Worm (Caenorhabditis elegans) whole organism, young adult: ENCODE data around the gene T02G5.3.

Experiments
- B0035.1 ChIP-seq: sonication (generic microtip); optimal IDR thresholded peaks from 2 replicates; lab custom pipeline; 2016; ENCODE audit warnings: missing genetic modification characterization, mild to moderate bottlenecking, missing compliant biosample characterization, missing genotype, missing genetic modification reagents
- B0336.3 ChIP-seq: fragments of 200-800 bp; sonication (Bioruptor generic); IDR thresholded peaks from 2 replicates; pipeline ENCODE4 v1.3.6; 2022; ENCODE audit warnings: missing genetic modification characterization, missing compliant biosample characterization
- C17E4.6 ChIP-seq: fragments of 200-800 bp; sonication (Bioruptor generic); IDR thresholded peaks from 2 replicates; pipeline ENCODE4 v1.3.6; 2022; ENCODE audit warnings: missing genetic modification reagents, missing genetic modification characterization, missing compliant biosample characterization
- F10E7.11 ChIP-seq: sonication (generic microtip); optimal IDR thresholded peaks from 2 replicates; lab custom pipeline; 2017; ENCODE audit warnings: mild to moderate bottlenecking, missing genetic modification characterization, moderate library complexity, missing compliant biosample characterization
- F23B12.7 ChIP-seq: sonication (generic microtip); optimal IDR thresholded peaks from 2 replicates; lab custom pipeline; 2017; ENCODE audit warnings: missing genetic modification characterization, mild to moderate bottlenecking, missing compliant biosample characterization, antibody characterized with exemption, moderate library complexity; ENCODE audit not compliant: insufficient read depth
- F55B11.4 ChIP-seq: sonication (generic microtip); optimal IDR thresholded peaks from 2 replicates; lab custom pipeline; 2016; ENCODE audit warnings: missing compliant biosample characterization, missing genetic modification characterization, borderline replicate concordance; ENCODE audit not compliant: insufficient read depth
- F57A8.1 ChIP-seq: fragments of 200-800 bp; sonication (Bioruptor generic); optimal IDR thresholded peaks from 2 replicates; lab custom pipeline; 2018; ENCODE audit warnings: mild to moderate bottlenecking, missing genetic modification characterization, moderate library complexity, missing compliant biosample characterization
- K12H6.12 ChIP-seq: fragments of 200-800 bp; sonication (Bioruptor generic); optimal IDR thresholded peaks from 2 replicates; lab custom pipeline; 2018; ENCODE audit warnings: mild to moderate bottlenecking, missing genetic modification characterization, missing compliant biosample characterization
- Y56A3A.18 ChIP-seq: fragments of 200-800 bp; sonication (Bioruptor generic); IDR thresholded peaks from 2 replicates; pipeline ENCODE4 v1.3.6; 2022; ENCODE audit warnings: missing genetic modification reagents, missing genetic modification characterization, missing compliant biosample characterization
- Y67H2A.10 ChIP-seq: fragments of 200-800 bp; sonication (Bioruptor generic); conservative IDR thresholded peaks from 2 replicates; pipeline ENCODE4 v1.3.6; 2022; ENCODE audit warnings: missing genetic modification reagents, missing genetic modification characterization, missing compliant biosample characterization
- attf-3 ChIP-seq: fragments of 200-800 bp; sonication (Bioruptor generic); conservative IDR thresholded peaks from 2 replicates; pipeline ENCODE4 v1.3.6; 2022; ENCODE audit warnings: missing genetic modification reagents, missing genetic modification characterization, missing compliant biosample characterization
- attf-5 ChIP-seq: fragments of 200-800 bp; sonication (Bioruptor generic); optimal IDR thresholded peaks from 2 replicates; lab custom pipeline; 2018; ENCODE audit warnings: mild to moderate bottlenecking, missing genetic modification characterization, missing compliant biosample characterization
- attf-6 ChIP-seq: fragments of 200-800 bp; sonication (Bioruptor generic); IDR thresholded peaks from 2 replicates; pipeline ENCODE4 v1.3.6; 2022; ENCODE audit warnings: missing genetic modification reagents, missing genetic modification characterization, missing compliant biosample characterization
- bed-2 ChIP-seq: fragments of 200-800 bp; sonication (Bioruptor generic); IDR thresholded peaks from 2 replicates; pipeline ENCODE4 v1.3.6; 2022; ENCODE audit warnings: missing genetic modification reagents, missing genetic modification characterization, missing compliant biosample characterization
- ceh-40 ChIP-seq: fragments of 200-800 bp; sonication (Bioruptor generic); IDR thresholded peaks from 2 replicates; pipeline ENCODE4 v1.3.6; 2022; ENCODE audit warnings: missing genetic modification characterization, missing compliant biosample characterization
- chd-7 ChIP-seq: sonication (generic microtip); optimal IDR thresholded peaks from 2 replicates; lab custom pipeline; 2016; ENCODE audit warnings: mild to moderate bottlenecking, missing genetic modification characterization, moderate library complexity, missing compliant biosample characterization
- ekl-4 ChIP-seq: fragments of 200-800 bp; sonication (Bioruptor generic); IDR thresholded peaks from 2 replicates; pipeline ENCODE4 v1.3.6; 2022; ENCODE audit warnings: missing genetic modification reagents, missing genetic modification characterization, missing compliant biosample characterization
- him-1 ChIP-seq: sonication (generic microtip); optimal IDR thresholded peaks from 2 replicates; lab custom pipeline; 2016; ENCODE audit warnings: missing genotype, missing genetic modification reagents, missing genetic modification characterization, missing compliant biosample characterization
- hlh-12 ChIP-seq: sonication (generic microtip); optimal IDR thresholded peaks from 2 replicates; lab custom pipeline; 2016; ENCODE audit warnings: missing genetic modification characterization, missing compliant biosample characterization
- hmg-20 ChIP-seq: fragments of 200-800 bp; sonication (Bioruptor generic); IDR thresholded peaks from 2 replicates; pipeline ENCODE4 v1.3.6; 2022; ENCODE audit warnings: missing genetic modification reagents, missing genetic modification characterization, missing compliant biosample characterization
- hsf-1 ChIP-seq: fragments of 200-800 bp; sonication (Bioruptor generic); IDR thresholded peaks from 2 replicates; pipeline ENCODE4 v1.3.6; 2022; ENCODE audit warnings: missing genetic modification reagents, missing genetic modification characterization, missing compliant biosample characterization
- lag-1 ChIP-seq: fragments of 200-800 bp; sonication (Bioruptor generic); IDR thresholded peaks from 2 replicates; pipeline ENCODE4 v1.3.6; 2022; ENCODE audit warnings: missing genetic modification reagents, missing genetic modification characterization, missing compliant biosample characterization
- lin-35 ChIP-seq, 3 experiments: fragments of 150-350 bp in 2 of 3; sonication (generic microtip) in 1 of 3; optimal IDR thresholded peaks; 2 replicates each; lab custom pipeline; 2014 to 2018; ENCODE audit warnings: missing biosample characterization in 3 of 3, missing genetic modification characterization in 3 of 3, missing genetic modification reagents in 3 of 3
- lin-40 ChIP-seq: sonication (generic microtip); optimal IDR thresholded peaks from 2 replicates; lab custom pipeline; 2016; ENCODE audit warnings: missing genetic modification characterization, mild to moderate bottlenecking, missing compliant biosample characterization, missing genotype, missing genetic modification reagents
- lsl-1 ChIP-seq: fragments of 200-800 bp; sonication (Bioruptor generic); optimal IDR thresholded peaks from 2 replicates; lab custom pipeline; 2018; ENCODE audit warnings: mild to moderate bottlenecking, missing genetic modification characterization, moderate library complexity, missing compliant biosample characterization
- madf-8 ChIP-seq: fragments of 200-800 bp; sonication (Bioruptor generic); conservative IDR thresholded peaks from 2 replicates; pipeline ENCODE4 v1.3.6; 2022; ENCODE audit warnings: missing genetic modification reagents, missing genetic modification characterization, missing compliant biosample characterization
- mes-4 ChIP-seq: sonication (generic microtip); optimal IDR thresholded peaks from 2 replicates; lab custom pipeline; 2016; ENCODE audit warnings: missing genotype, missing genetic modification characterization, missing compliant biosample characterization
- mxl-1 ChIP-seq: sonication (generic microtip); optimal IDR thresholded peaks from 2 replicates; lab custom pipeline; 2016; ENCODE audit warnings: missing genetic modification characterization, missing compliant biosample characterization
- nfyb-1 ChIP-seq: fragments of 200-800 bp; sonication (Bioruptor generic); IDR thresholded peaks from 2 replicates; pipeline ENCODE4 v1.3.6; 2022; ENCODE audit warnings: missing genetic modification reagents, missing genetic modification characterization, missing compliant biosample characterization
- nhr-80 ChIP-seq: sonication (generic microtip); optimal IDR thresholded peaks from 2 replicates; lab custom pipeline; 2016; ENCODE audit warnings: missing genetic modification characterization, missing compliant biosample characterization
- rpc-1 ChIP-seq, 2 experiments: fragments of 150-350 bp in 1 of 2; sonication (generic microtip) in 1 of 2; optimal IDR thresholded peaks; 2 replicates each; lab custom pipeline; 2014 to 2018; ENCODE audit warnings: missing biosample characterization in 1 of 2, missing genetic modification characterization in 1 of 2, missing genetic modification reagents in 1 of 2, missing genotype in 1 of 2
- tbx-9 ChIP-seq: sonication (generic microtip); optimal IDR thresholded peaks from 2 replicates; lab custom pipeline; 2016; ENCODE audit warnings: borderline replicate concordance, missing genetic modification characterization, inconsistent platforms, missing compliant biosample characterization
- unc-62 ChIP-seq: fragments of 150-350 bp; optimal IDR thresholded peaks from 2 replicates; lab custom pipeline; 2014; ENCODE audit warnings: missing biosample characterization, missing genetic modification reagents, missing genetic modification characterization
- ztf-3 ChIP-seq: fragments of 200-800 bp; sonication (Bioruptor generic); optimal IDR thresholded peaks from 2 replicates; lab custom pipeline; 2018; ENCODE audit warnings: mild to moderate bottlenecking, missing genetic modification characterization, missing compliant biosample characterization

T02G5.3 gene

ce11 chrII:7109956-7110355 lies 16.8 kb downstream of the T02G5.3 start, which contains the start of gene F10E7.9:
TSS of gene F10E7.9 (minus strand) at chrII:7110056.
- TF ChIP-seq unc-62 (GFP tag; lab: Kevin White, UChicago), result no peak
- no peak for TF ChIP-seq F57A8.1 (GFP tag; lab: Kevin White, UChicago)

DNA sequence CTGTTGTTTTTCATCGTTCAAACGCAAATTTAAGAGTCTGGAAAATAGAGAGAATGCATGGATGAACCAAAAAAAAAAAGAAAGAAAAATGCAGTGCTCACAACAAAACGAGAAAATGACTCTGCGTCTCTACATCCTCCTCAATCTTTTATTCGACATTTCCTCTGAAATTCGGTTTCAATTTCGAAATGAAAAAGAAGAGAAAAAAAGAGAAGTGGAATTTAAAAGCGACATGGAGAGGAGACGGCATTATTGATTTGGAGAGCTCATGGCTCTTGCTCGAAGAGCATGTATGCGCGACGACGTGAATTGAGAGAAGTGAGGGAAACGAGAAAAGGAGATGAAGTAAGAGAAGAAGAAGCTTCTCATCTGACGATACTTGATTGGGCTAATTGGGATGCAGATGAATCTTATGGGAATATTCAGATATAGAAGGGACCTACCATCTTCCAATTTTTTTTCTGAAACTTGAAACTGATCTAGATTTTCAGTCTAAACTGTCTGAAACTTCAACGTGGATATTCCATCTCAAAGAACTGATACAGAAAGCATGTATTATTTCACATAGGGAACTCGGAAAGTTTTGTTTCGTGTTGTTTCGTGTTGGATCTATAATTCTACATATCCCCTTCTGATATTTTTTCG lies 17.9 kb downstream of the T02G5.3 start:
- TF ChIP-seq C17E4.6 (no peak), attf-5 (GFP tag; lab: Kevin White, UChicago) (no peak), B0035.1 (tag; lab: Kevin White, UChicago) (no peak), F10E7.11 (tag; lab: Kevin White, UChicago) (peak; percentile 21), Y56A3A.18 (GFP tag; lab: Robert Waterston, UW) (no peak), attf-6 (GFP tag; lab: Robert Waterston, UW) (no peak), mes-4 (tag; lab: Kevin White, UChicago) (no peak), B0336.3 (GFP tag; lab: Robert Waterston, UW) (no peak)

- TF ChIP-seq attf-3 (GFP tag; lab: Robert Waterston, UW) (peak; percentile 65), ekl-4 (GFP tag; lab: Robert Waterston, UW) (no peak), lin-35 (GFP tag; optimal IDR thresholded peaks at IDR 0.05; lab: Kevin White, UChicago) (peak in 1 of 3 experiments; percentile 50), him-1 (tag; lab: Kevin White, UChicago) (peak; percentile 23), F23B12.7 (peak; percentile 23), lsl-1 (peak; percentile 74)
These were observed 18.5 kb downstream of the T02G5.3 start, which contains the start of gene F10E7.5 for ce11 chrII:7111657-7112049. TSS of gene F10E7.5 (plus strand) at chrII:7111978.

DNA sequence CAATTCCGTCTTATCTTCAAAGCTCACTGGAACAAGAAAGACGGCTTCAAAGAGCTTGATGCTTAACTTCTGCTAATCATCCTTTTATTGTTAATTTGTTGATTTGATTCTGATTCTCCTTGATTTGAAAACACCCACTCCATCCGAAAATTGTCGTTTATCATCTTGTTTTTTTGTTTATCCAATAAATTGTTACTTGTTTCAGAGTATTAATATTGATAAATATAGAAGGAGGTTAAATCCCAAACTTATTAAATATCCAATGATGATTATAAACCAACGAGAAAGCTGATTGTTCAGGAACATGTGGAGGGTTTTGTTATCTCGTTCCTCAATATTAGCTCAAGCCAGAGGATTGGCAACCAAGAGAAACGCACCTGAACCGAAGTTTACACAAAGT lies 19.6 kb downstream of the T02G5.3 start, which contains the start of gene F10E7.6:
Gene F10E7.6, plus strand, starts transcription at position 301 of the 400 bp plus-strand sequence.
- no peak for TF ChIP-seq nhr-80 (tag; lab: Kevin White, UChicago)
- no peak for TF ChIP-seq K12H6.12 (tag; lab: Kevin White, UChicago)
- TF ChIP-seq ceh-40 (GFP tag; lab: Robert Waterston, UW), result no peak
- no peak for TF ChIP-seq bed-2 (GFP tag; lab: Robert Waterston, UW)
- no peak for TF ChIP-seq hsf-1 (GFP tag; lab: Robert Waterston, UW)
- no peak for TF ChIP-seq hlh-12
- no peak for TF ChIP-seq F10E7.11 (tag; lab: Kevin White, UChicago)
- TF ChIP-seq lin-40 (tag; lab: Kevin White, UChicago), result no peak
- no peak for TF ChIP-seq chd-7

DNA sequence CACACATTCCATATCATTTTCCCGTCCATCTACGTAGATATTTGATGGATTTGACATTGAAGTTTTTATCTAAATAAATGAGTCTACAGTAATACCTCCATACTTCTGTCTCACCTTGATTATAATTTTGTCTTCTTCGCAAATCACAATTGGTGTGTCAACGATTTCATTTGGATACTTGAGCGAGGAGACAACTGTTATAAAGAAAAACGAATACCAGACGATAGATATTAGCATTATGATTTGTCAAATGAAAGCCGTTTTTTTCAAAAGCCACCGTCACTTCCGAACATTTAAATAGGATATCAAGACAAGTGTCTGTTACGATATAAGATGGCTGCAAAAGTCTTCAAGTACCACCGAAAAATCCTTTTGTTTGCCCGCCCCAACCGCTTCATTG lies 22.4 kb downstream of the T02G5.3 start, which contains the start of gene cutl-5:
Gene cutl-5, minus strand, starts transcription at position 269 of the 400 bp plus-strand sequence.
- TF ChIP-seq hmg-20 (GFP tag; lab: Robert Waterston, UW) (no peak), F55B11.4 (tag; lab: Kevin White, UChicago) (no peak), tbx-9 (tag; lab: Kevin White, UChicago) (no peak), Y56A3A.18 (GFP tag; lab: Robert Waterston, UW) (no peak), madf-8 (GFP tag; lab: Robert Waterston, UW) (no peak), Y67H2A.10 (no peak), mxl-1 (tag; lab: Kevin White, UChicago) (no peak), ztf-3 (GFP tag; lab: Kevin White, UChicago) (no peak), rpc-1 (optimal IDR thresholded peaks at IDR 0.05; lab: Kevin White, UChicago) (no peak), rpc-1 (tag; optimal IDR thresholded peaks at IDR 0.05; lab: Kevin White, UChicago) (no peak), lag-1 (GFP tag; lab: Robert Waterston, UW) (no peak), nfyb-1 (no peak)
